Fruit fly (Drosophila melanogaster) whole organism, embryonic: ENCODE data around the gene vib.

ENCODE experiments used
- BEAF-32 ChIP-seq: fragments of 200-800 bp; sonication (Bioruptor generic); optimal IDR thresholded peaks from 3 replicates; lab custom pipeline; 2017; ENCODE audit warnings: missing biosample characterization, missing genetic modification characterization, mild to moderate bottlenecking, moderate library complexity, missing genetic modification reagents
- Bgb ChIP-seq: fragments of 200-800 bp; sonication (Bioruptor generic); IDR thresholded peaks from 2 replicates; pipeline ENCODE4 v1.3.6; 2022; ENCODE audit warnings: missing biosample characterization, missing genetic modification characterization; ENCODE audit not compliant: partially characterized antibody
- CG11723 ChIP-seq: fragments of 200-800 bp; sonication (Bioruptor generic); optimal IDR thresholded peaks from 2 replicates; lab custom pipeline; 2017; ENCODE audit warnings: missing biosample characterization, mild to moderate bottlenecking, missing genetic modification characterization
- CG12155 ChIP-seq: fragments of 200-800 bp; sonication (Bioruptor generic); optimal IDR thresholded peaks from 3 replicates; lab custom pipeline; 2016; ENCODE audit warnings: missing biosample characterization, missing genetic modification characterization
- CG15479 ChIP-seq: fragments of 200-800 bp; sonication (Bioruptor generic); optimal IDR thresholded peaks from 3 replicates; lab custom pipeline; 2019; ENCODE audit warnings: missing biosample characterization, mild to moderate bottlenecking, missing genetic modification characterization, moderate library complexity
- CG15601 ChIP-seq: fragments of 200-800 bp; sonication (Bioruptor generic); optimal IDR thresholded peaks from 3 replicates; lab custom pipeline; 2019; ENCODE audit warnings: missing biosample characterization, mild to moderate bottlenecking, missing genetic modification characterization, moderate library complexity
- CG16863 ChIP-seq: fragments of 200-800 bp; sonication (Bioruptor generic); optimal IDR thresholded peaks from 3 replicates; lab custom pipeline; 2016; ENCODE audit warnings: missing biosample characterization, missing genetic modification characterization
- CG17359 ChIP-seq: fragments of 200-800 bp; sonication (Bioruptor generic); optimal IDR thresholded peaks from 3 replicates; lab custom pipeline; 2018; ENCODE audit warnings: missing biosample characterization, mild to moderate bottlenecking, missing genetic modification characterization, moderate library complexity
- CG18262 ChIP-seq: fragments of 200-800 bp; optimal IDR thresholded peaks from 3 replicates; lab custom pipeline; 2019; ENCODE audit warnings: missing biosample characterization, mild to moderate bottlenecking, missing genetic modification characterization, moderate library complexity
- CG3281 ChIP-seq: fragments of 200-800 bp; sonication (Bioruptor generic); optimal IDR thresholded peaks from 3 replicates; lab custom pipeline; 2017; ENCODE audit warnings: missing biosample characterization, mild to moderate bottlenecking, missing genetic modification characterization
- CG3838 ChIP-seq: fragments of 200-800 bp; sonication (Bioruptor generic); optimal IDR thresholded peaks from 3 replicates; lab custom pipeline; 2016; ENCODE audit warnings: missing biosample characterization, missing genetic modification characterization
- CG3847 ChIP-seq: fragments of 200-800 bp; sonication (Bioruptor generic); IDR thresholded peaks from 2 replicates; pipeline ENCODE4 v1.3.6; 2022; ENCODE audit warnings: missing biosample characterization, missing genetic modification characterization
- CG4617 ChIP-seq: fragments of 200-800 bp; sonication (Bioruptor generic); optimal IDR thresholded peaks from 3 replicates; lab custom pipeline; 2016; ENCODE audit warnings: missing biosample characterization, missing genetic modification characterization, borderline replicate concordance
- CG6654 ChIP-seq: fragments of 200-800 bp; sonication (Bioruptor generic); optimal IDR thresholded peaks from 2 replicates; lab custom pipeline; 2017; ENCODE audit warnings: missing biosample characterization, mild to moderate bottlenecking, missing genetic modification characterization
- CG6791 ChIP-seq: fragments of 200-800 bp; sonication (Bioruptor generic); IDR thresholded peaks from 3 replicates; pipeline ENCODE4 v1.3.6; 2022; ENCODE audit warnings: missing biosample characterization, missing genetic modification characterization; ENCODE audit not compliant: partially characterized antibody
- CG8944 ChIP-seq: fragments of 200-800 bp; sonication (Bioruptor generic); optimal IDR thresholded peaks from 3 replicates; lab custom pipeline; 2016; ENCODE audit warnings: missing biosample characterization, missing genetic modification characterization
- CG9817 ChIP-seq: fragments of 200-800 bp; sonication (Bioruptor generic); optimal IDR thresholded peaks from 2 replicates; lab custom pipeline; 2018; ENCODE audit warnings: missing biosample characterization, mild to moderate bottlenecking, missing genetic modification characterization, moderate library complexity
- Dad ChIP-seq: fragments of 200-800 bp; sonication (Bioruptor generic); optimal IDR thresholded peaks from 3 replicates; lab custom pipeline; 2016; ENCODE audit warnings: missing biosample characterization, missing genetic modification characterization
- Dbx ChIP-seq: fragments of 200-800 bp; sonication (Bioruptor generic); IDR thresholded peaks from 3 replicates; pipeline ENCODE4 v1.3.6; 2022; ENCODE audit warnings: missing biosample characterization, missing genetic modification characterization
- Dip3 ChIP-seq: fragments of 200-800 bp; sonication (Bioruptor generic); optimal IDR thresholded peaks from 3 replicates; lab custom pipeline; 2016; ENCODE audit warnings: missing biosample characterization, missing genetic modification characterization
- Dref ChIP-seq: fragments of 200-800 bp; sonication (Bioruptor generic); IDR thresholded peaks from 2 replicates; pipeline ENCODE4 v1.3.6; 2022; ENCODE audit warnings: missing biosample characterization, missing genetic modification characterization
- Eip74EF ChIP-seq, 2 experiments: fragments of 200-800 bp in 1 of 2; fragments of >200 bp in 1 of 2; sonication (Bioruptor generic) in 1 of 2; optimal IDR thresholded peaks; 2 replicates each; lab custom pipeline; 2017 to 2019; ENCODE audit warnings: missing biosample characterization in 2 of 2, missing genetic modification characterization in 2 of 2, mild to moderate bottlenecking in 1 of 2, moderate library complexity in 1 of 2
- MBD-R2 ChIP-seq: fragments of 200-800 bp; sonication (Bioruptor generic); IDR thresholded peaks from 2 replicates; pipeline ENCODE4 v1.3.6; 2022; ENCODE audit warnings: missing biosample characterization, missing genetic modification characterization
- MTF-1 ChIP-seq: fragments of 200-800 bp; sonication (Bioruptor generic); optimal IDR thresholded peaks from 2 replicates; lab custom pipeline; 2018; ENCODE audit warnings: missing biosample characterization, mild to moderate bottlenecking, missing genetic modification characterization, borderline replicate concordance
- NfI ChIP-seq: fragments of 200-800 bp; sonication (Bioruptor generic); optimal IDR thresholded peaks from 3 replicates; lab custom pipeline; 2018; ENCODE audit warnings: missing biosample characterization, mild to moderate bottlenecking, missing genetic modification characterization, moderate library complexity
- Optix ChIP-seq: fragments of 200-800 bp; sonication (Bioruptor generic); IDR thresholded peaks from 3 replicates; pipeline ENCODE4 v1.3.6; 2022; ENCODE audit warnings: missing biosample characterization, missing genetic modification characterization
- Scr ChIP-seq: fragments of 200-800 bp; sonication (Bioruptor generic); IDR thresholded peaks from 2 replicates; pipeline ENCODE4 v1.3.6; 2022; ENCODE audit warnings: missing biosample characterization, missing genetic modification characterization; ENCODE audit not compliant: partially characterized antibody
- Six4 ChIP-seq: fragments of 200-800 bp; sonication (Bioruptor generic); optimal IDR thresholded peaks from 2 replicates; lab custom pipeline; 2016; ENCODE audit warnings: missing biosample characterization, missing genetic modification characterization
- Sox102F ChIP-seq: fragments of 200-800 bp; sonication (Bioruptor generic); optimal IDR thresholded peaks from 2 replicates; lab custom pipeline; 2018; ENCODE audit warnings: missing biosample characterization, mild to moderate bottlenecking, missing genetic modification characterization, moderate library complexity
- Vsx1 ChIP-seq: fragments of 200-800 bp; sonication (Bioruptor generic); optimal IDR thresholded peaks from 2 replicates; lab custom pipeline; 2017; ENCODE audit warnings: missing biosample characterization, mild to moderate bottlenecking, missing genetic modification characterization, missing genetic modification reagents
- abd-A ChIP-seq: fragments of 200-800 bp; sonication (Bioruptor generic); optimal IDR thresholded peaks from 3 replicates; lab custom pipeline; 2019; ENCODE audit warnings: missing biosample characterization, mild to moderate bottlenecking, missing genetic modification characterization, moderate library complexity
- ac ChIP-seq: fragments of 200-800 bp; sonication (Bioruptor generic); optimal IDR thresholded peaks from 3 replicates; lab custom pipeline; 2017; ENCODE audit warnings: missing biosample characterization, mild to moderate bottlenecking, missing genetic modification characterization
- ase ChIP-seq: fragments of 200-800 bp; sonication (Bioruptor generic); IDR thresholded peaks from 3 replicates; pipeline ENCODE4 v1.3.6; 2022; ENCODE audit warnings: missing biosample characterization, missing genetic modification characterization
- chn ChIP-seq: fragments of 200-800 bp; sonication (Bioruptor generic); optimal IDR thresholded peaks from 2 replicates; lab custom pipeline; 2016; ENCODE audit warnings: missing biosample characterization, missing genetic modification characterization
- dysf ChIP-seq: fragments of 200-800 bp; sonication (Bioruptor generic); IDR thresholded peaks from 3 replicates; pipeline ENCODE4 v1.3.6; 2022; ENCODE audit warnings: missing biosample characterization, missing genetic modification characterization
- eyg ChIP-seq: fragments of 200-800 bp; sonication (Bioruptor generic); optimal IDR thresholded peaks from 3 replicates; lab custom pipeline; 2016; ENCODE audit warnings: missing biosample characterization, missing genetic modification characterization
- fd102C ChIP-seq: fragments of 200-800 bp; sonication (Bioruptor generic); optimal IDR thresholded peaks from 2 replicates; lab custom pipeline; 2018; ENCODE audit warnings: missing biosample characterization, mild to moderate bottlenecking, missing genetic modification characterization, moderate library complexity
- gem ChIP-seq: fragments of 200-800 bp; sonication (Bioruptor generic); optimal IDR thresholded peaks from 2 replicates; lab custom pipeline; 2019; ENCODE audit warnings: missing biosample characterization, mild to moderate bottlenecking, missing genetic modification characterization, moderate library complexity
- gro ChIP-seq: fragments of 200-800 bp; sonication (Bioruptor generic); optimal IDR thresholded peaks from 2 replicates; lab custom pipeline; 2016; ENCODE audit warnings: missing biosample characterization, missing genetic modification characterization
- lola ChIP-seq, 3 experiments: fragments of >200 bp in 2 of 3; fragments of 200-800 bp in 1 of 3; sonication (Bioruptor generic) in 1 of 3; optimal IDR thresholded peaks; 2 replicates each; lab custom pipeline; 2017 to 2019; ENCODE audit warnings: missing biosample characterization in 3 of 3, missing genetic modification characterization in 3 of 3, mild to moderate bottlenecking in 1 of 3, moderate library complexity in 1 of 3
- lov ChIP-seq, 2 experiments: fragments of 200-800 bp in 1 of 2; fragments of >200 bp in 1 of 2; sonication (Bioruptor generic) in 1 of 2; IDR thresholded peaks in 1 of 2; optimal IDR thresholded peaks in 1 of 2; 2 replicates in 1 of 2; 3 replicates in 1 of 2; pipeline versions ENCODE4 v1.3.6 to Lab custom; 2017 to 2022; ENCODE audit warnings: missing biosample characterization in 1 of 2, missing genetic modification characterization in 1 of 2
- org-1 ChIP-seq: fragments of 200-800 bp; sonication (Bioruptor generic); optimal IDR thresholded peaks from 2 replicates; lab custom pipeline; 2017; ENCODE audit warnings: missing biosample characterization, missing genetic modification characterization
- ranshi ChIP-seq: fragments of 200-800 bp; sonication (Bioruptor generic); IDR thresholded peaks from 2 replicates; pipeline ENCODE4 v1.3.6; 2022; ENCODE audit warnings: missing biosample characterization, missing genetic modification characterization
- sd ChIP-seq: fragments of 200-800 bp; sonication (Bioruptor generic); optimal IDR thresholded peaks from 3 replicates; lab custom pipeline; 2018; ENCODE audit warnings: missing biosample characterization, mild to moderate bottlenecking, missing genetic modification characterization, moderate library complexity
- seq ChIP-seq: fragments of 200-800 bp; sonication (Bioruptor generic); IDR thresholded peaks from 2 replicates; pipeline ENCODE4 v1.3.6; 2022; ENCODE audit warnings: missing biosample characterization, missing genetic modification characterization
- tin ChIP-seq: fragments of 200-800 bp; sonication (Bioruptor generic); optimal IDR thresholded peaks from 3 replicates; lab custom pipeline; 2016; ENCODE audit warnings: missing biosample characterization, missing genetic modification characterization
- zen2 ChIP-seq: fragments of 200-800 bp; sonication (Bioruptor generic); IDR thresholded peaks from 3 replicates; pipeline ENCODE4 v1.3.6; 2022; ENCODE audit warnings: missing biosample characterization, missing genetic modification characterization; ENCODE audit not compliant: partially characterized antibody

Gene vib

DNA sequence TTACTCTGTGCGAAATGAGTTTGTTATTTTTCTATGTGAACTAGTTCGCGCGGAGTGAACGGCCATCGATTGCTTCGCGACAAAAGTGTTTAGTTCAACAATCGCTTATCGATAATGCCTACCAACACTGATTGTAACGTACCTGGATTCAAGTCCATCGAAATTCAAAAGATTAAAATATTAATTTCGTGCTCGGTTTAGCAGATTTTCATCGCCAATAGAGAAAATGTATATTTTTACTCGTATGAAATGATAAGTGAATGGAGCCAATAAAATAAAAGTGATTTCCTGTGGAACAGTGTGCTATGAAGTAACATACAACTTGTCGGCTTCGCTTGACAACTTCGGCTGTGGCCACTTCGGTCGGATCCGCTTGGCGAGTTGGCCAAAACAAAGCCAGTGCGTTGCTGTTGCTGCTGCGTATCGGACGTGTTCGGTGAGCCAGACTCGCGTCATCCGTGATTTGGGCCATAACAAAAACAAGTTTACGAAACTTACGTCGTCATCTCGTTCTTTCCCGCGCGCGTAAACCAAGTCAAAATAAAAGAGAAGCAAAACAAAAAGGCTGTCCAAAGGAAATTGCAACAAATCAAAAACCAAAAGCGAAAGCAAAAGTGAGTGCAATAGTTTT is 46.1 kb downstream of the vib start, which contains the start of the genes CG5555 and myd:
TSS of gene CG5555 (minus strand) at position 276 of the 631 bp plus-strand sequence.
TSS of gene myd (plus strand) at position 397 of the 631 bp plus-strand sequence.
- peak; percentile 45 for TF ChIP-seq gem
- peak; percentile 42; the same call in 1 of the 3 replicates for TF ChIP-seq Optix (GFP tag; lab: Robert Waterston, UW)
- peak; percentile 47 for TF ChIP-seq abd-A (tag; lab: Kevin White, UChicago)
- TF ChIP-seq fd102C (GFP tag; lab: Kevin White, UChicago): no peak
- no peak for TF ChIP-seq MTF-1 (GFP tag; lab: Kevin White, UChicago)
- TF ChIP-seq CG9817: peak; percentile 0
- no peak for TF ChIP-seq Dbx (GFP tag; lab: Robert Waterston, UW)
- peak; percentile 67 for TF ChIP-seq BEAF-32 (GFP tag; lab: Kevin White, UChicago)
- no peak for TF ChIP-seq tin (GFP tag; lab: Kevin White, UChicago)
- TF ChIP-seq CG3281 (GFP tag; lab: Kevin White, UChicago): peak; percentile 18
- peak; percentile 38 for TF ChIP-seq chn (GFP tag; lab: Kevin White, UChicago)
- no peak for TF ChIP-seq ac (GFP tag; lab: Kevin White, UChicago)
- peak; percentile 30; the same call in 1 of the 2 replicates for TF ChIP-seq ranshi (GFP tag; lab: Robert Waterston, UW)
- peak; percentile 52 for TF ChIP-seq MBD-R2 (GFP tag; lab: Robert Waterston, UW)
- TF ChIP-seq lola (GFP tag; optimal IDR thresholded peaks at IDR 0.05; lab: Kevin White, UChicago): no peak
- TF ChIP-seq CG18262 (tag; lab: Kevin White, UChicago): peak; percentile 11
- TF ChIP-seq Dip3: peak; percentile 18
- TF ChIP-seq CG3847 (GFP tag; lab: Robert Waterston, UW): peak; percentile 23; the same call in 1 of the 2 replicates
- peak; percentile 90 for TF ChIP-seq Dref
- peak; percentile 36; the same call in 2 of the 3 replicates for TF ChIP-seq zen2 (GFP tag; lab: Robert Waterston, UW)
- peak; percentile 52 for TF ChIP-seq CG12155 (GFP tag; lab: Kevin White, UChicago)
- 0 out of 3 replicates have a peak, but pooled peaks have one; percentile 15 for TF ChIP-seq ase (GFP tag; lab: Robert Waterston, UW)
- peak; percentile 48; the same call in 2 of the 3 replicates for TF ChIP-seq dysf (GFP tag; lab: Robert Waterston, UW)
- TF ChIP-seq lov (optimal IDR thresholded peaks at IDR 0.05; lab: Kevin White, UChicago): no peak
- 0 out of 3 replicates have a peak, but pooled peaks have one; percentile 12 for TF ChIP-seq lov (GFP tag; IDR thresholded peaks at IDR 0.05; lab: Robert Waterston, UW)
- peak; percentile 45 for TF ChIP-seq eyg (GFP tag; lab: Kevin White, UChicago)
- no peak for TF ChIP-seq CG16863 (GFP tag; lab: Kevin White, UChicago)
- TF ChIP-seq sd (tag; lab: Kevin White, UChicago): peak; percentile 15
- TF ChIP-seq Vsx1: no peak
- TF ChIP-seq CG6654 (GFP tag; lab: Kevin White, UChicago): no peak
- TF ChIP-seq CG8944 (GFP tag; lab: Kevin White, UChicago): no peak
- no peak for TF ChIP-seq CG15601 (tag; lab: Kevin White, UChicago)
- peak; percentile 77 for TF ChIP-seq Scr (GFP tag; lab: Robert Waterston, UW)
- TF ChIP-seq CG11723 (GFP tag; lab: Kevin White, UChicago): peak; percentile 15
- TF ChIP-seq CG6791 (GFP tag; lab: Robert Waterston, UW): peak; percentile 86
- peak; percentile 50 for TF ChIP-seq NfI (GFP tag; lab: Kevin White, UChicago)
- TF ChIP-seq CG15479 (GFP tag; lab: Kevin White, UChicago): no peak
- peak; percentile 2 for TF ChIP-seq Six4
- peak; percentile 60 for TF ChIP-seq CG4617 (GFP tag; lab: Kevin White, UChicago)
- TF ChIP-seq gro: peak; percentile 80
- TF ChIP-seq Eip74EF (GFP tag; optimal IDR thresholded peaks at IDR 0.05; lab: Kevin White, UChicago): peak in 1 of 2 experiments; percentile 5
- TF ChIP-seq Bgb (GFP tag; lab: Robert Waterston, UW): peak; percentile 77
- no peak for TF ChIP-seq org-1 (GFP tag; lab: Kevin White, UChicago)
- TF ChIP-seq CG17359 (tag; lab: Kevin White, UChicago): peak; percentile 30
- TF ChIP-seq CG3838: peak; percentile 42
- TF ChIP-seq Sox102F (GFP tag; lab: Kevin White, UChicago): peak; percentile 46
- TF ChIP-seq Dad (GFP tag; lab: Kevin White, UChicago): peak; percentile 32
- peak; percentile 15; the same call in 1 of the 2 replicates for TF ChIP-seq seq (GFP tag; lab: Robert Waterston, UW)
